Fruit fly (Drosophila melanogaster) S2 (cell line): ENCODE results near the gene mTerf3.
"Not testable (repeated sequence)": the region's sequence is repeated elsewhere in the genome, so short reads cannot be mapped to it uniquely, and the experiment has no call there.

ENCODE experiments used
- CG8478 ChIP-seq: fragments of >200 bp; optimal IDR thresholded peaks from 2 replicates; lab custom pipeline; 2018
- CTCF ChIP-seq, 2 experiments: fragments of >200 bp; optimal IDR thresholded peaks; 2 replicates each; lab custom pipeline; 2018

DNA sequence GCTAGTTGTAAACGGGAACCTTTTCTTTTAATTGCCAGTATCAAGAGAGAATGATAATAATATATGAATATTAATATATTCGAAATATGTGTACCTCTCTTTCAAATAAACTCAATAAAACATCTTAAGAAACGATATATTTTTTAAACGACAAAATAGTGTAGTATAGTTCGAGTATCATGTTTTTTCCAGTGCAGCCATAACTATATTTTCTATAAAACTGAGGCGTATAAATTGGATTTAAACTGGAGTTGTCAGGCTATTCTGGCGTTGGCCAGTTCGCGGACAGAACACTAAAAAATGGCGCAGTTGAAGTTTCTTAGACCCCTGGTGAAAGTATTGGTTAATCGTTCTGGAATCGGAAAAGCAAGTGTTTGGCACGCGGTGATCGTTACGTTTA is 16.7 kb downstream of the mTerf3 start, which contains the start of gene CG17637:
- not testable (repeated sequence) for TF ChIP-seq CG8478; CTCF (optimal IDR thresholded peaks at IDR 0.05; lab: Kevin White, UChicago)
